Fruit fly (Drosophila melanogaster) whole organism, pupa: ENCODE data around the gene p23.
"Not testable (repeated sequence)": the region's sequence is repeated elsewhere in the genome, so short reads cannot be mapped to it uniquely, and the experiment has no call there.

ENCODE experiments used
- CG10348 ChIP-seq: fragments of 200-800 bp; sonication (Bioruptor generic); IDR thresholded peaks from 2 replicates; pipeline ENCODE4 v1.3.6; 2022; ENCODE audit warnings: missing biosample characterization, missing genetic modification characterization
- CG12605 ChIP-seq: fragments of 200-800 bp; sonication (Bioruptor generic); IDR thresholded peaks from 2 replicates; pipeline ENCODE4 v1.3.6; 2022; ENCODE audit warnings: missing biosample characterization, missing genetic modification characterization
- CG13204 ChIP-seq: fragments of 200-800 bp; sonication (Bioruptor generic); optimal IDR thresholded peaks from 2 replicates; lab custom pipeline; 2018; ENCODE audit warnings: missing biosample characterization, mild to moderate bottlenecking, missing genetic modification characterization, moderate library complexity
- CG14655 ChIP-seq: fragments of 200-800 bp; sonication (Bioruptor generic); optimal IDR thresholded peaks from 3 replicates; lab custom pipeline; 2017; ENCODE audit warnings: mild to moderate bottlenecking, missing biosample characterization, missing genetic modification reagents, missing genetic modification characterization
- CG15710 ChIP-seq: fragments of 200-800 bp; sonication (Bioruptor generic); optimal IDR thresholded peaks from 2 replicates; lab custom pipeline; 2018; ENCODE audit warnings: missing biosample characterization, mild to moderate bottlenecking, missing genetic modification characterization, moderate library complexity
- CG17806 ChIP-seq: fragments of 200-800 bp; sonication (Bioruptor generic); optimal IDR thresholded peaks from 2 replicates; lab custom pipeline; 2018; ENCODE audit warnings: missing biosample characterization, mild to moderate bottlenecking, missing genetic modification characterization, moderate library complexity
- CG32121 ChIP-seq: fragments of 200-800 bp; sonication (Bioruptor generic); IDR thresholded peaks from 2 replicates; pipeline ENCODE4 v1.3.6; 2022; ENCODE audit warnings: missing biosample characterization, missing genetic modification characterization
- CG34367 ChIP-seq: fragments of 200-800 bp; sonication (Bioruptor generic); optimal IDR thresholded peaks from 2 replicates; lab custom pipeline; 2018; ENCODE audit warnings: missing biosample characterization, mild to moderate bottlenecking, missing genetic modification characterization
- CG4496 ChIP-seq: fragments of 200-800 bp; sonication (Bioruptor generic); IDR thresholded peaks from 3 replicates; pipeline ENCODE4 v1.3.6; 2022; ENCODE audit warnings: missing biosample characterization, missing genetic modification characterization
- CG8159 ChIP-seq: fragments of 200-800 bp; sonication (Bioruptor generic); optimal IDR thresholded peaks from 3 replicates; lab custom pipeline; 2018; ENCODE audit warnings: missing biosample characterization, mild to moderate bottlenecking, missing genetic modification characterization, moderate library complexity
- CG8301 ChIP-seq: fragments of 200-800 bp; sonication (Bioruptor generic); optimal IDR thresholded peaks from 2 replicates; lab custom pipeline; 2018; ENCODE audit warnings: missing biosample characterization, mild to moderate bottlenecking, missing genetic modification characterization
- CG9948 ChIP-seq: fragments of 200-800 bp; sonication (Bioruptor generic); optimal IDR thresholded peaks from 2 replicates; lab custom pipeline; 2018; ENCODE audit warnings: missing biosample characterization, mild to moderate bottlenecking, missing genetic modification characterization, moderate library complexity
- D1 ChIP-seq: fragments of 200-800 bp; sonication (Bioruptor generic); optimal IDR thresholded peaks from 2 replicates; lab custom pipeline; 2018; ENCODE audit warnings: missing biosample characterization, mild to moderate bottlenecking, missing genetic modification characterization, moderate library complexity
- EcR ChIP-seq: fragments of 200-800 bp; sonication (Bioruptor generic); optimal IDR thresholded peaks from 3 replicates; lab custom pipeline; 2019; ENCODE audit warnings: missing biosample characterization, missing genetic modification characterization, mild to moderate bottlenecking, moderate library complexity, missing genetic modification reagents
- Ets98B ChIP-seq: fragments of 200-800 bp; sonication (Bioruptor generic); IDR thresholded peaks from 2 replicates; pipeline ENCODE4 v1.3.6; 2022; ENCODE audit warnings: missing biosample characterization, missing genetic modification characterization
- Pif1A ChIP-seq: fragments of 200-800 bp; sonication (Bioruptor generic); optimal IDR thresholded peaks from 3 replicates; lab custom pipeline; 2016; ENCODE audit warnings: missing biosample characterization, missing genetic modification characterization
- Pif1B ChIP-seq: fragments of 200-800 bp; sonication (Bioruptor generic); optimal IDR thresholded peaks from 3 replicates; lab custom pipeline; 2016; ENCODE audit warnings: missing biosample characterization, missing genetic modification characterization
- Snoo ChIP-seq: fragments of 200-800 bp; sonication (Bioruptor generic); optimal IDR thresholded peaks from 3 replicates; lab custom pipeline; 2017; ENCODE audit warnings: missing biosample characterization, mild to moderate bottlenecking, missing genetic modification characterization, inconsistent platforms
- fd96Ca ChIP-seq: fragments of 200-800 bp; sonication (Bioruptor generic); IDR thresholded peaks from 3 replicates; pipeline ENCODE4 v1.3.6; 2022; ENCODE audit warnings: missing biosample characterization, missing genetic modification characterization
- gl ChIP-seq: fragments of 200-800 bp; sonication (Bioruptor generic); optimal IDR thresholded peaks from 2 replicates; lab custom pipeline; 2018; ENCODE audit warnings: missing biosample characterization, mild to moderate bottlenecking, missing genetic modification characterization
- rn ChIP-seq: fragments of 200-800 bp; sonication (Bioruptor generic); IDR thresholded peaks from 2 replicates; pipeline ENCODE4 v1.3.6; 2022; ENCODE audit warnings: missing biosample characterization, missing genetic modification characterization

Gene p23

DNA sequence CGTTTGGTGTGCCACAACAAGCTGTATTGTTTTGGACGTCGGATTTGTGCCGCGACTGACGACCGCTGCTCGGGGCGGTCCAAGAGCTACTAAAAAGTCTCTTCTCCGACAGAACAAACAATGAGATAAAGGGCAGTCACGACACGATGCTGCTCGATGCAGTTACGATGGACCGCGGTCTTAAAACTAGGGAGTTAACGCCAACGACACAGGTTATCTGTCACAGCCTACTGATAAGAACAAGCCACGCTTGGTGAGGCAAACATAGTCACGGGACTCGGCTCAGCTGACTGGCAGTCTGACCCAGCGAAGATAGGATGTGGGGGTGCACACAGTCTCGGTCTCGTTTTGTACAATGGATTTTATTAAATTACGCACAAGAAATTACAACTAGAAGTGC lies 6.4 kb downstream of the p23 start, which contains the start of gene CG9444:
Gene CG9444 (minus strand): TSS at position 140 of the 400 bp plus-strand sequence.
- TF ChIP-seq CG13204 (GFP tag; lab: Kevin White, UChicago) (no peak), CG32121 (GFP tag; lab: Robert Waterston, UW) (no peak), CG15710 (tag; lab: Kevin White, UChicago) (no peak), CG10348 (no peak), rn (GFP tag; lab: Robert Waterston, UW) (no peak), Snoo (tag; lab: Kevin White, UChicago) (no peak), CG12605 (no peak), Pif1B (GFP tag; lab: Kevin White, UChicago) (no peak), fd96Ca (GFP tag; lab: Robert Waterston, UW) (no peak), CG14655 (GFP tag; lab: Kevin White, UChicago) (no peak), gl (no peak), CG34367 (tag; lab: Kevin White, UChicago) (no peak), CG8159 (tag; lab: Kevin White, UChicago) (no peak), CG9948 (tag; lab: Kevin White, UChicago) (no peak), D1 (tag; lab: Kevin White, UChicago) (no peak), Ets98B (GFP tag; lab: Robert Waterston, UW) (no peak)

DNA sequence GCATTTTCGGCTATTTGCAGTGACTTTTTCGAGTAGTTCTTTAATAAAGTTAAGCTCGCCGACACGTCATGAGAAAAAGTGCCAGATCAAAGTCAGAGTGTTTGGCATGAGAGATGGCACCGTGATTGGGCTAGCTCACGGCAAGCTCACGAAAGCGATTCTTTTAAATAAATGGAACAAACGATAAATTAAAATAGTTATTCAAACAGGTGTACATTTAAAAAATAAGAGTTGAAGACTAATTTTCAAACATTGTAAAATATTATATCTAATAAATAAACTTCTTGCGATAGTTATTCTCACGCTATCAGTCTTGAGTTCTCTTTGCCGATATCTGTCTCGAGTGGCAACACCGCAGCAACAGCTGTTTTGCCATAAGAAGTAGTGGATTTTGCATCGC lies 7.6 kb downstream of the p23 start, which contains the start of the genes eca and CG18542:
Gene eca (minus strand): TSS at position 101 of the 400 bp plus-strand sequence.
Gene CG18542 (plus strand): TSS at position 385 of the 400 bp plus-strand sequence.
- not testable (repeated sequence) for TF ChIP-seq Pif1A (GFP tag; lab: Kevin White, UChicago); CG9948 (tag; lab: Kevin White, UChicago); CG34367 (tag; lab: Kevin White, UChicago)

DNA sequence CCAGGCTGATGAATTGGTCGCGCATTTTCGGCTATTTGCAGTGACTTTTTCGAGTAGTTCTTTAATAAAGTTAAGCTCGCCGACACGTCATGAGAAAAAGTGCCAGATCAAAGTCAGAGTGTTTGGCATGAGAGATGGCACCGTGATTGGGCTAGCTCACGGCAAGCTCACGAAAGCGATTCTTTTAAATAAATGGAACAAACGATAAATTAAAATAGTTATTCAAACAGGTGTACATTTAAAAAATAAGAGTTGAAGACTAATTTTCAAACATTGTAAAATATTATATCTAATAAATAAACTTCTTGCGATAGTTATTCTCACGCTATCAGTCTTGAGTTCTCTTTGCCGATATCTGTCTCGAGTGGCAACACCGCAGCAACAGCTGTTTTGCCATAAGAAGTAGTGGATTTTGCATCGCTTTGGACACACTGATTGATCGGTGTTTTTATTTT lies 15.0 kb downstream of the p23 start, which contains the start of the genes Unc-115b, p24-2 and CG32939:
Gene Unc-115b (minus strand): TSS at position 101 of the 455 bp plus-strand sequence.
Gene p24-2 (minus strand): TSS at position 120 of the 455 bp plus-strand sequence.
Gene CG32939 (plus strand): TSS at position 405 of the 455 bp plus-strand sequence.
- not testable (repeated sequence) for TF ChIP-seq gl; CG8159 (tag; lab: Kevin White, UChicago); rn (GFP tag; lab: Robert Waterston, UW)
- TF ChIP-seq, all 21 proteins: peak for 0; not testable (repeated sequence) for 21

DNA sequence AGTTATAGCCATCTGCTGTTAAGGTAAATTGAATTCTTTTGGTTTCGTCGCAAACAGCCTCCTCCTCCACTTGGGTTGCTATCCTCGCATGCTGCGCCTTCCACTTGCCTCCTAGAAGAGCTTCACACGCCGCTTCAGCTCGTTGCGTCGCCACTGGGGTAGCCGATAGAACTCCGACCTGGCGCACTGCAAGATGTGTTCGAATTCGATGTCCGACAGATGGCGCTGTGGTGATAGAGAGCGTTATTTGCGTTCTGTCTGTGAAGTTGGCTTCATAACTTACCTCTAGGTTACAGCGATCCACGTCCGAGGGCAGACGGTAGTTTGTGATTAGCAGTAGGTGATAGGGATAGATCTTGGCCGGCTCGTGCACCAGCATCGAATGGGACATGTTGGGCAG lies 17.3 kb downstream of the p23 start:
- TF ChIP-seq Pif1A (GFP tag; lab: Kevin White, UChicago), result no peak
- TF ChIP-seq D1 (tag; lab: Kevin White, UChicago), result no peak
- no peak for TF ChIP-seq CG32121 (GFP tag; lab: Robert Waterston, UW)
- TF ChIP-seq CG12605, result no peak
- TF ChIP-seq CG17806 (tag; lab: Kevin White, UChicago), result no peak
- TF ChIP-seq CG13204 (GFP tag; lab: Kevin White, UChicago), result no peak
- TF ChIP-seq Ets98B (GFP tag; lab: Robert Waterston, UW), result no peak
- TF ChIP-seq Pif1B (GFP tag; lab: Kevin White, UChicago), result no peak
- no peak for TF ChIP-seq EcR (GFP tag; lab: Kevin White, UChicago)

DNA sequence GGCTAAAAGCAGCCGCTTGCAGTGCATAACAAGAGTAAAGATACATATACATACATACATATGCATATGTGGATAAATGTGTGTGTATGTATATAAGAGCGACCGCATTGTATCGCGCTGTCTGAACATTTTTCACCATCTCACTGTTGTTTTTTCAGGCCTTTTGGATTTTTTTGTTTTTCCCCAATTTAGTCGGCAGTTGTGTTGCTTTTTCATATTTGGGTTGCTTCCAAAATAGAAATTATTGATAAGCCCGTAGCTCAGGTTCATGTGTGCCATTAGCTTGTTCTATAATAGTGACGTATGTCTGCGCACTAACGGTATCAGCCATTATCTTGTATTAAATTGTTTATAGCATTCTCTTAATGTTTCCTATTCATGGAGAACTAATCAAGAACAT lies 22.8 kb downstream of the p23 start:
- TF ChIP-seq gl (no peak), rn (GFP tag; lab: Robert Waterston, UW) (no peak), Snoo (tag; lab: Kevin White, UChicago) (no peak), CG4496 (no peak), CG12605 (no peak), CG10348 (no peak), CG8159 (tag; lab: Kevin White, UChicago) (no peak), CG32121 (GFP tag; lab: Robert Waterston, UW) (no peak), CG34367 (tag; lab: Kevin White, UChicago) (no peak), CG15710 (tag; lab: Kevin White, UChicago) (no peak), CG13204 (GFP tag; lab: Kevin White, UChicago) (no peak), EcR (GFP tag; lab: Kevin White, UChicago) (no peak), D1 (tag; lab: Kevin White, UChicago) (no peak), Pif1A (GFP tag; lab: Kevin White, UChicago) (no peak), CG14655 (GFP tag; lab: Kevin White, UChicago) (no peak), CG8301 (tag; lab: Kevin White, UChicago) (no peak), fd96Ca (GFP tag; lab: Robert Waterston, UW) (no peak), CG17806 (tag; lab: Kevin White, UChicago) (no peak), Pif1B (GFP tag; lab: Kevin White, UChicago) (no peak), CG9948 (tag; lab: Kevin White, UChicago) (no peak)

DNA sequence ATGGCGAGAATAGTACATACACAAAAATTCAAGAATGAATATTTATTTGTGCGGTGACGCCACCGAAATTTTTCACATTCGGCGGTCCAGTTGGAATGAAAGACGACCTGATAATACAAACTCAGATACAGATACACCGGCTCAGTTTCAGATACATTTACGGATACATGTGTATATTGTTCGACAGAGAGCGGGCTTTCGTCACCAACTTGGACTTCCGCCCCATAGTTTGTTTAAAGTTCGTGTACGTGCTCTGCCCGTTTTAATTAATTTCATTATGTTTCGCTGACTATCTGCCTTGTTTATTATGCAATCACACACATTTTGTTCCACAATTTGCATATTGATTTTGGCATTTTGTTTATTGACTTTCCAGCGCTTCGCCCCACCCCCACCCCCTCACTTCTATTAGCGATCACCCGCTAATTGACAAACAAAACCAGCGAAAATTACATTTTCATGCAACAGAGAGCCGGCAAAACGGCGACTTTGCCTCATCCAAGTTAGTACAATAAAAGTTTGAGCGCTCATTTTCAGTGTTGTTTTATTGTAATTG lies 23.5 kb downstream of the p23 start:
- TF ChIP-seq Pif1B (GFP tag; lab: Kevin White, UChicago) (no peak), CG13204 (GFP tag; lab: Kevin White, UChicago) (no peak), CG8159 (tag; lab: Kevin White, UChicago) (no peak), CG9948 (tag; lab: Kevin White, UChicago) (no peak), D1 (tag; lab: Kevin White, UChicago) (no peak), rn (GFP tag; lab: Robert Waterston, UW) (no peak), Ets98B (GFP tag; lab: Robert Waterston, UW) (no peak), EcR (GFP tag; lab: Kevin White, UChicago) (no peak), CG34367 (tag; lab: Kevin White, UChicago) (no peak), Snoo (tag; lab: Kevin White, UChicago) (no peak)
